Fruit fly (Drosophila melanogaster) whole organism, embryonic: ENCODE results near the gene CG43338.
A peak's percentile ranks its signal among the peaks of the same experiment; 100 is the strongest.

ENCODE experiments used
- Awh ChIP-seq: fragments of 200-800 bp; sonication (Bioruptor generic); IDR thresholded peaks from 2 replicates; pipeline ENCODE4, ENCODE4 v1.3.6; 2022; ENCODE audit warnings: missing biosample characterization, missing genetic modification characterization
- B-H2 ChIP-seq: fragments of 200-800 bp; sonication (Bioruptor generic); optimal IDR thresholded peaks from 2 replicates; lab custom pipeline; 2018; ENCODE audit warnings: missing biosample characterization, mild to moderate bottlenecking, missing genetic modification characterization
- CG10979 ChIP-seq: fragments of 200-800 bp; sonication (Bioruptor generic); optimal IDR thresholded peaks from 2 replicates; lab custom pipeline; 2018; ENCODE audit warnings: missing biosample characterization, mild to moderate bottlenecking, missing genetic modification characterization, moderate library complexity
- CG11723 ChIP-seq: fragments of 200-800 bp; sonication (Bioruptor generic); optimal IDR thresholded peaks from 2 replicates; lab custom pipeline; 2017; ENCODE audit warnings: missing biosample characterization, mild to moderate bottlenecking, missing genetic modification characterization
- CG12071 ChIP-seq: fragments of 200-800 bp; sonication (Bioruptor generic); optimal IDR thresholded peaks from 3 replicates; lab custom pipeline; 2018; ENCODE audit warnings: missing biosample characterization, mild to moderate bottlenecking, missing genetic modification characterization
- CG12219 ChIP-seq: fragments of 200-800 bp; sonication (Bioruptor generic); optimal IDR thresholded peaks from 3 replicates; lab custom pipeline; 2018; ENCODE audit warnings: missing biosample characterization, mild to moderate bottlenecking, missing genetic modification characterization
- CG14667 ChIP-seq: fragments of 200-800 bp; sonication (Bioruptor generic); IDR thresholded peaks from 2 replicates; pipeline ENCODE4 v1.3.6; 2022; ENCODE audit warnings: missing biosample characterization, missing genetic modification characterization
- CG15479 ChIP-seq: fragments of 200-800 bp; sonication (Bioruptor generic); optimal IDR thresholded peaks from 3 replicates; lab custom pipeline; 2019; ENCODE audit warnings: missing biosample characterization, mild to moderate bottlenecking, missing genetic modification characterization, moderate library complexity
- CG15514 ChIP-seq: fragments of 200-800 bp; sonication (Bioruptor generic); optimal IDR thresholded peaks from 3 replicates; lab custom pipeline; 2017; ENCODE audit warnings: missing biosample characterization, missing genetic modification characterization, mild to moderate bottlenecking, moderate library complexity, missing genetic modification reagents
- CG15601 ChIP-seq: fragments of 200-800 bp; sonication (Bioruptor generic); optimal IDR thresholded peaks from 3 replicates; lab custom pipeline; 2019; ENCODE audit warnings: missing biosample characterization, mild to moderate bottlenecking, missing genetic modification characterization, moderate library complexity
- CG3163 ChIP-seq: fragments of 200-800 bp; sonication (Bioruptor generic); optimal IDR thresholded peaks from 3 replicates; lab custom pipeline; 2016; ENCODE audit warnings: missing biosample characterization, missing genetic modification characterization
- CG4282 ChIP-seq: fragments of 200-800 bp; sonication (Bioruptor generic); optimal IDR thresholded peaks from 2 replicates; lab custom pipeline; 2016; ENCODE audit warnings: missing biosample characterization, missing genetic modification characterization
- CG6689 ChIP-seq: fragments of 200-800 bp; sonication (Bioruptor generic); IDR thresholded peaks from 2 replicates; pipeline ENCODE4 v1.3.6; 2022; ENCODE audit warnings: missing biosample characterization, missing genetic modification characterization
- CG6813 ChIP-seq: fragments of 200-800 bp; sonication (Bioruptor generic); optimal IDR thresholded peaks from 2 replicates; lab custom pipeline; 2017; ENCODE audit warnings: missing biosample characterization, missing genetic modification characterization, mild to moderate bottlenecking, moderate library complexity, missing genetic modification reagents
- CG8924 ChIP-seq: fragments of 200-800 bp; optimal IDR thresholded peaks from 3 replicates; lab custom pipeline; 2019; ENCODE audit warnings: missing biosample characterization, mild to moderate bottlenecking, missing genetic modification characterization, moderate library complexity
- CG9437 ChIP-seq: fragments of 200-800 bp; sonication (Bioruptor generic); optimal IDR thresholded peaks from 2 replicates; lab custom pipeline; 2018; ENCODE audit warnings: missing biosample characterization, mild to moderate bottlenecking, missing genetic modification characterization
- CHES-1-like ChIP-seq: fragments of 200-800 bp; sonication (Bioruptor generic); optimal IDR thresholded peaks from 2 replicates; lab custom pipeline; 2016; ENCODE audit warnings: missing biosample characterization, missing genetic modification characterization
- CTCF ChIP-seq: fragments of 200-800 bp; sonication (Bioruptor generic); optimal IDR thresholded peaks from 2 replicates; lab custom pipeline; 2017; ENCODE audit warnings: missing biosample characterization, mild to moderate bottlenecking, missing genetic modification characterization, moderate library complexity
- D ChIP-seq, 2 experiments: fragments of 200-800 bp in 1 of 2; fragments of >200 bp in 1 of 2; sonication (Bioruptor generic) in 1 of 2; optimal IDR thresholded peaks; 2 replicates in 1 of 2; 3 replicates in 1 of 2; lab custom pipeline; 2017; ENCODE audit warnings: mild to moderate bottlenecking in 1 of 2, missing biosample characterization in 1 of 2, missing genetic modification characterization in 1 of 2, missing genetic modification reagents in 1 of 2
- Deaf1 ChIP-seq: fragments of 200-800 bp; optimal IDR thresholded peaks from 3 replicates; lab custom pipeline; 2019; ENCODE audit warnings: missing biosample characterization, mild to moderate bottlenecking, missing genetic modification characterization, moderate library complexity
- Drgx ChIP-seq: fragments of 200-800 bp; sonication (Bioruptor generic); IDR thresholded peaks from 2 replicates; pipeline ENCODE4 v1.3.6; 2022; ENCODE audit warnings: missing biosample characterization, missing genetic modification characterization
- E2f2 ChIP-seq: fragments of 200-800 bp; sonication (Bioruptor generic); IDR thresholded peaks from 2 replicates; pipeline ENCODE4 v1.3.6; 2022; ENCODE audit warnings: missing biosample characterization, missing genetic modification characterization
- Elba2 ChIP-seq: fragments of 200-800 bp; sonication (Bioruptor generic); optimal IDR thresholded peaks from 3 replicates; lab custom pipeline; 2016; ENCODE audit warnings: missing biosample characterization, missing genetic modification characterization
- HHEX ChIP-seq: fragments of 200-800 bp; sonication (Bioruptor generic); optimal IDR thresholded peaks from 3 replicates; lab custom pipeline; 2017; ENCODE audit warnings: missing biosample characterization, mild to moderate bottlenecking, missing genetic modification characterization, missing genetic modification reagents
- Lhr ChIP-seq: fragments of 200-800 bp; sonication (Bioruptor generic); optimal IDR thresholded peaks from 3 replicates; lab custom pipeline; 2017; ENCODE audit warnings: mild to moderate bottlenecking, missing biosample characterization, missing genetic modification reagents, missing genetic modification characterization
- MTF-1 ChIP-seq: fragments of 200-800 bp; sonication (Bioruptor generic); optimal IDR thresholded peaks from 2 replicates; lab custom pipeline; 2018; ENCODE audit warnings: missing biosample characterization, mild to moderate bottlenecking, missing genetic modification characterization, borderline replicate concordance
- Neu2 ChIP-seq: fragments of 200-800 bp; sonication (Bioruptor generic); optimal IDR thresholded peaks from 3 replicates; lab custom pipeline; 2016; ENCODE audit warnings: missing biosample characterization, missing genetic modification characterization, borderline replicate concordance
- az2 ChIP-seq: fragments of 200-800 bp; sonication (Bioruptor generic); optimal IDR thresholded peaks from 3 replicates; lab custom pipeline; 2016; ENCODE audit warnings: missing biosample characterization, missing genetic modification characterization
- bsh ChIP-seq, 2 experiments: fragments of 200-800 bp; sonication (Bioruptor generic); optimal IDR thresholded peaks; 2 replicates each; lab custom pipeline; 2017 to 2018; ENCODE audit warnings: mild to moderate bottlenecking in 2 of 2, missing biosample characterization in 2 of 2, missing genetic modification characterization in 2 of 2, moderate library complexity in 1 of 2
- gcm2 ChIP-seq: fragments of 200-800 bp; sonication (Bioruptor generic); optimal IDR thresholded peaks from 2 replicates; lab custom pipeline; 2016; ENCODE audit warnings: missing biosample characterization, missing genetic modification characterization
- hkb ChIP-seq, 2 experiments: fragments of 200-800 bp in 1 of 2; fragments of >200 bp in 1 of 2; sonication (Bioruptor generic) in 1 of 2; IDR thresholded peaks in 1 of 2; optimal IDR thresholded peaks in 1 of 2; 2 replicates each; pipeline versions ENCODE4 v1.3.6 to Lab custom; 2017 to 2022; ENCODE audit warnings: missing biosample characterization in 1 of 2, missing genetic modification characterization in 1 of 2
- jing ChIP-seq: fragments of 200-800 bp; sonication (Bioruptor generic); optimal IDR thresholded peaks from 2 replicates; lab custom pipeline; 2018; ENCODE audit warnings: missing biosample characterization, mild to moderate bottlenecking, missing genetic modification characterization
- kni ChIP-seq: fragments of 200-800 bp; sonication (Bioruptor generic); optimal IDR thresholded peaks from 3 replicates; lab custom pipeline; 2017; ENCODE audit warnings: mild to moderate bottlenecking, missing biosample characterization, missing genetic modification reagents, missing genetic modification characterization
- mld ChIP-seq: fragments of 200-800 bp; sonication (Bioruptor generic); IDR thresholded peaks from 3 replicates; pipeline ENCODE4 v1.3.6; 2022; ENCODE audit warnings: missing biosample characterization, missing genetic modification characterization; ENCODE audit not compliant: partially characterized antibody
- nerfin-1 ChIP-seq: fragments of 200-800 bp; sonication (Bioruptor generic); optimal IDR thresholded peaks from 3 replicates; lab custom pipeline; 2019; ENCODE audit warnings: missing biosample characterization, mild to moderate bottlenecking, missing genetic modification characterization, moderate library complexity
- nom ChIP-seq: fragments of 200-800 bp; sonication (Bioruptor generic); optimal IDR thresholded peaks from 2 replicates; lab custom pipeline; 2017; ENCODE audit warnings: missing biosample characterization, missing genetic modification characterization, mild to moderate bottlenecking, moderate library complexity, missing genetic modification reagents
- oc ChIP-seq: fragments of 200-800 bp; sonication (Bioruptor generic); optimal IDR thresholded peaks from 2 replicates; lab custom pipeline; 2018; ENCODE audit warnings: missing biosample characterization, mild to moderate bottlenecking, missing genetic modification characterization, moderate library complexity
- onecut ChIP-seq: fragments of 200-800 bp; sonication (Bioruptor generic); IDR thresholded peaks from 2 replicates; pipeline ENCODE4 v1.3.6; 2022; ENCODE audit warnings: missing biosample characterization, missing genetic modification characterization
- seq ChIP-seq: fragments of 200-800 bp; sonication (Bioruptor generic); IDR thresholded peaks from 2 replicates; pipeline ENCODE4 v1.3.6; 2022; ENCODE audit warnings: missing biosample characterization, missing genetic modification characterization
- sisA ChIP-seq: fragments of 200-800 bp; sonication (Bioruptor generic); IDR thresholded peaks from 2 replicates; pipeline ENCODE4 v1.3.6; 2022; ENCODE audit warnings: missing biosample characterization, missing genetic modification characterization
- slbo ChIP-seq: fragments of 200-800 bp; sonication (Bioruptor generic); IDR thresholded peaks from 2 replicates; pipeline ENCODE4 v1.3.6; 2022; ENCODE audit warnings: missing biosample characterization, missing genetic modification characterization
- sob ChIP-seq: fragments of 200-800 bp; sonication (Bioruptor generic); IDR thresholded peaks from 2 replicates; pipeline ENCODE4 v1.3.6; 2022; ENCODE audit warnings: missing biosample characterization, missing genetic modification characterization
- vvl ChIP-seq: fragments of 200-800 bp; sonication (Bioruptor generic); IDR thresholded peaks from 2 replicates; pipeline ENCODE4 v1.3.6; 2022; ENCODE audit warnings: missing biosample characterization, missing genetic modification characterization

The CG43338 gene

dm6 chr2L:18671146-18671545, at the start of gene CG43338:
Gene CG43338, minus strand, starts transcription at chr2L:18671246.
- TF ChIP-seq D (optimal IDR thresholded peaks at IDR 0.05; lab: Kevin White, UChicago) (no peak), D (GFP tag; optimal IDR thresholded peaks at IDR 0.05; lab: Kevin White, UChicago) (no peak), gcm2 (GFP tag; lab: Kevin White, UChicago) (no peak), CG6813 (GFP tag; lab: Kevin White, UChicago) (no peak), CG12219 (GFP tag; lab: Kevin White, UChicago) (no peak), CHES-1-like (GFP tag; lab: Kevin White, UChicago) (no peak), Lhr (GFP tag; lab: Kevin White, UChicago) (no peak), CG14667 (GFP tag; lab: Robert Waterston, UW) (no peak), CG15479 (GFP tag; lab: Kevin White, UChicago) (no peak), mld (GFP tag; lab: Robert Waterston, UW) (no peak), bsh (GFP tag; optimal IDR thresholded peaks at IDR 0.05; lab: Kevin White, UChicago) (no peak), oc (tag; lab: Kevin White, UChicago) (no peak)
- TF ChIP-seq, all 482 proteins: peak for 0

- TF ChIP-seq CG4282 (GFP tag; lab: Kevin White, UChicago) (no peak), Drgx (0 out of 2 replicates have a peak, but pooled peaks have one; percentile 23)
Measured at dm6 chr2L:18719583-18719982, 48.5 kb upstream of the CG43338 start.

DNA sequence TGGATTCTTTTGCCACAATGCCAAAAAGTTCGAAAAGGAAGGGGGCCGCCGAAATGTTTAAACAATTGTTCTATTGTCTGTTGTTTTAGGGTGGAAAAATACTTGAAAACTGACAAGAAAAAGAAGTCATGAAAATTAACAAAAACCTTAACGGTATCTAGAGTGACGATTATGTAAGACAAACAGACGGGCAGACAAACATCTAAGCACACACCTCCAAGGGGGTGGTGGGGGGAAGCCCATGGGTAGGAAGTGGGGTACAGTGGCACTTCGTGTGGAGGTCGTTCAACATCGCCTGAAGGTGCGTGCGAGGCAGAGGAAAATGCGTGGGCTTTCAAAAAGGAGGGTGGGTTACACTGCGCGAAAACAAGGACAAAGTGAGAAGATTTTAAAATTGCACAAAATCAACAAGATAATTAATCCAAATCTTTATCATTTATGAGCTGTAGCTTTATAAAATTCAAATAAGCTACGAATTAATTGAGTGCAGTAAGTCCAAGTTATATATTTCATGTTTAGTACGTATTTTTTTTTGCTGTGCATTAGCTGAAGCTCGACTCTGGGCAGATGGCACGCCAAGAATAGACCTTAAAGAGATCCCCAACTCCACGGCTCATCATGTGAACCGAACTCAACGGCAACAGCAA, 46.4 kb upstream of the CG43338 start:
- 0 out of 2 replicates have a peak, but pooled peaks have one; percentile 25 for TF ChIP-seq sob
- peak; percentile 30 for TF ChIP-seq sisA (GFP tag; lab: Robert Waterston, UW)
- TF ChIP-seq seq (GFP tag; lab: Robert Waterston, UW) = peak; percentile 41; the same call in 1 of the 2 replicates
- no peak for TF ChIP-seq B-H2
- TF ChIP-seq CG8924 (tag; lab: Kevin White, UChicago) = peak; percentile 28
- peak; percentile 33 for TF ChIP-seq CG10979 (tag; lab: Kevin White, UChicago)
- peak; percentile 24 for TF ChIP-seq CG12219 (GFP tag; lab: Kevin White, UChicago)
- TF ChIP-seq nom (GFP tag; lab: Kevin White, UChicago) = no peak
- TF ChIP-seq kni (GFP tag; lab: Kevin White, UChicago) = peak; percentile 36
- peak; percentile 32; the same call in 1 of the 2 replicates for TF ChIP-seq Drgx
- TF ChIP-seq CG6689 = 0 out of 2 replicates have a peak, but pooled peaks have one; percentile 24
- TF ChIP-seq HHEX = peak; percentile 36
- no peak for TF ChIP-seq CG15514 (GFP tag; lab: Kevin White, UChicago)
- 0 out of 2 replicates have a peak, but pooled peaks have one; percentile 12 for TF ChIP-seq onecut (GFP tag; lab: Robert Waterston, UW)
- peak; percentile 43 for TF ChIP-seq Deaf1
- no peak for TF ChIP-seq slbo
- no peak for TF ChIP-seq CG3163 (GFP tag; lab: Kevin White, UChicago)
- TF ChIP-seq CTCF = no peak
- no peak for TF ChIP-seq Elba2
- no peak for TF ChIP-seq nerfin-1
- TF ChIP-seq E2f2 = 0 out of 2 replicates have a peak, but pooled peaks have one; percentile 10
- TF ChIP-seq CG11723 (GFP tag; lab: Kevin White, UChicago) = peak; percentile 6
- no peak for TF ChIP-seq CG9437 (GFP tag; lab: Kevin White, UChicago)
- peak; percentile 1 for TF ChIP-seq az2 (GFP tag; lab: Kevin White, UChicago)
- peak; percentile 21; the same call in 1 of the 2 replicates for TF ChIP-seq vvl (GFP tag; lab: Robert Waterston, UW)
- TF ChIP-seq CG15601 (tag; lab: Kevin White, UChicago) = peak; percentile 8
- TF ChIP-seq Awh (GFP tag; lab: Robert Waterston, UW) = 0 out of 2 replicates have a peak, but pooled peaks have one; percentile 18
- peak; percentile 51 for TF ChIP-seq CG6813 (GFP tag; lab: Kevin White, UChicago)
- TF ChIP-seq hkb (optimal IDR thresholded peaks at IDR 0.05; lab: Kevin White, UChicago) = no peak
- 0 out of 2 replicates have a peak, but pooled peaks have one; percentile 9 for TF ChIP-seq hkb (GFP tag; IDR thresholded peaks at IDR 0.05; lab: Robert Waterston, UW)
- TF ChIP-seq CG12071 (GFP tag; lab: Kevin White, UChicago) = peak; percentile 42
- TF ChIP-seq Neu2 (GFP tag; lab: Kevin White, UChicago) = no peak
- TF ChIP-seq MTF-1 (GFP tag; lab: Kevin White, UChicago) = peak; percentile 5
- peak; percentile 19 for TF ChIP-seq jing (GFP tag; lab: Kevin White, UChicago)
